Fruit fly (Drosophila melanogaster): ENCODE data around the gene CG42718.

DNA sequence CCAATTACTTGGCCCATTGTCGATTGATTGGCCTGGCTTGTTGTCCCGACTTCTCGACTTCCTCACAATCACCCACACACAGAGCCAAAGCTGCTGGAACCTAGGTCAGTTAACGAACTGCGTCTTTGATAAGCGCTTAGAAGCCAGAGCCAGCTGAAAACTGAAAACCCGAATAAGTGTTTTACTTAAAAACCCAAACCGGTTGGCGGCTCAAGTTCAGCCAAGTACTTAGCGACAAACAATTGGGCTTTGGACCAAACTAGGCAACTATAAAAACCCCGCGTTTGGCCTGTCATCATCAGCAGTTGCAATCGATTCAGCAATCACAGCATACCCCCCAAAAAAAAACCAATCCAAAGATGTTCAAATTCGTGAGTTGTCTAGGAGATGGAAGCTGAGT is 2.3 kb upstream of the CG42718 start, which contains the start of gene CG13059:
- TF ChIP-seq CG8478 (optimal IDR thresholded peaks at IDR 0.05), result no peak
- no peak for TF ChIP-seq CTCF (optimal IDR thresholded peaks at IDR 0.05)
